Fruit fly (Drosophila melanogaster) whole organism, larva: ENCODE results near the gene Sec24CD.

Experiments used
- noc ChIP-seq: fragments of 200-800 bp; sonication (Bioruptor generic); optimal IDR thresholded peaks from 3 replicates; lab custom pipeline; 2019; ENCODE audit warnings: missing biosample characterization, mild to moderate bottlenecking, missing genetic modification characterization, moderate library complexity

Sec24CD gene

dm6 chr2L:2226259-2227121 lies 10.2 kb downstream of the Sec24CD start, which contains the start of the genes CG15387 and sau:
Gene CG15387 (minus strand): TSS chr2L:2226294.
Gene sau (plus strand): TSS chr2L:2226342.
- peak; percentile 88 for TF ChIP-seq noc (tag; lab: Kevin White, UChicago)

- TF ChIP-seq noc (tag; lab: Kevin White, UChicago), result no peak
Measured at dm6 chr2L:2222377-2222776, 14.3 kb downstream of the Sec24CD start.

- peak; percentile 100 for TF ChIP-seq noc (tag; lab: Kevin White, UChicago)
Measured at dm6 chr2L:2221649-2222150, 14.9 kb downstream of the Sec24CD start.

- peak; percentile 41 for TF ChIP-seq noc (tag; lab: Kevin White, UChicago)
Measured at dm6 chr2L:2220573-2221332, 15.9 kb downstream of the Sec24CD start, which contains the start of gene papi. Gene papi (plus strand): TSS chr2L:2220748.

DNA sequence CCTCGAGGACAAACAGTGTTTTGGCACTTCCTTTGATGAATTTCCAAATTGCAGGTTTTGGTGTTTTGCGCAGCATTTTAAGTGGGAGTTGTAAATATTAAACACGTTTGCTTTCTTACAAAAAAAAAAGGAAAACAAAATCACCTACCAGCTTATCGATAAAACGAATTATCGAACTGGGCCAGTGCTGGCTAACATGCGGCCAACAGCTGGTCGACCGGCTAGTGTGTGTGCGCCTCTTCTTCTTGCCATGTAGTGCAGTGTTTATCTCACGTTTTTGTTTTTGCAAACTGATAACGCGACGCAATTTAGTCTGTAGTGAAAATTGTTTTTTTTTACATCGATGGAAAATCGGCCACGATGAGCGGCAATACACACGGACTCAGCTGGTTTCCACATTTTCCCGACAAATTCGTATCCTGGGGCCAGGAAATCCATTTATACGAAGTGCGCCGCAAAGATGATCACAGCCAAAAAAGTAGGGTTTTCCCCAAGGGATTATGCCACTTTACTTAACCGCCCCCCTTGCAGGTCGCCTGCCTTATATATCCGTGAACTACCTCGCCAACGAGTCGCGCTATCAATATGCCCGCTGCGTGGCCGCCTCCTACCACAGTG lies 19.5 kb downstream of the Sec24CD start, which contains the start of the genes CG15386, CG42371 and mio:
TSS of gene CG15386 (minus strand) at position 180 of the 618 bp plus-strand sequence.
TSS of gene CG42371 (minus strand) at position 180 of the 618 bp plus-strand sequence.
TSS of gene mio (plus strand) at position 224 of the 618 bp plus-strand sequence.
- TF ChIP-seq noc (tag; lab: Kevin White, UChicago), result peak; percentile 19

DNA sequence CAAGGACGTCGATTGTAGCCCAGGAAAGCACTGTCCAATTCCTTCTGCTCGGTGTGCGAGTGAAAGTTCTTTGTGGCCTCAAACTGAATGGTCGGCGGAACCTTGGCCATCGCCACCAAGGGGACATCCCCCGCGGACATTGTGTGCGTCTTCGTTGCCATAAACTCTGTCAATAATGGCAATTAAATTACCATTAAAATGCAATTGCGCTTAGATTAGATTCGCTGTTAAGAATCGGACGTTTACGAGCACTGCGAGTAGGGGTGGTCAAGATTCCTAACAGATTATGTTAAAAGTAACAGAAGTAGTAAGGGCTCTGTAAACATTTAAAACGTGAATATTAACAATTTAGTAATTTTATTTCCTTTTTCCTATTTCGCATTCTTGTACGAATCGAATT lies 20.6 kb downstream of the Sec24CD start, which contains the start of gene daed:
TSS of gene daed (minus strand) at position 247 of the 400 bp plus-strand sequence.
- no peak for TF ChIP-seq noc (tag; lab: Kevin White, UChicago)

DNA sequence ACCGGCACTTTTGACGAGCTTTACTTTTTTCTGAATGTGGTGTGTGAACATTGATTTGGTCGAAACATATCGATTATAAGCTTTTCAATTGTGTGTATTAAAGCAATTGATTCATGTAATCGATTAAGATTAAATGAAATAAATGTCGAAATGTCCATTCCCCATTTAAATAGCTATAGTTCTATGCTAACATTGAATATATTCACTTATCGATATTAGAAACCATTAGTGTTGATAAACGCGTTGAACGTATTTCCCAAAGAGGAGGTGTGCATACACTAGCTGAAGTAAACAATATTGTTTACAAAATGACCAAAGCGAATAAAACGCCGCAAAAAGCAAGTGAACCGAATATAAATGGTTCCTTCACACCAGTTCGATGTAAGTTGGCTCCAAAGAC lies 22.6 kb downstream of the Sec24CD start, which contains the start of the genes Uch and CG34174:
TSS of gene Uch (minus strand) at position 208 of the 400 bp plus-strand sequence.
TSS of gene CG34174 (plus strand) at position 263 of the 400 bp plus-strand sequence.
- TF ChIP-seq noc (tag; lab: Kevin White, UChicago), result peak; percentile 5

- no peak for TF ChIP-seq noc (tag; lab: Kevin White, UChicago)
Measured at dm6 chr2L:2212478-2212877, 24.2 kb downstream of the Sec24CD start, which contains the start of gene CG15385. Gene CG15385 (minus strand): TSS chr2L:2212571.

dm6 chr2L:2209002-2209401 lies 27.6 kb downstream of the Sec24CD start, which contains the start of gene CG33124:
Gene CG33124 (minus strand): TSS chr2L:2209102.
- TF ChIP-seq noc (tag; lab: Kevin White, UChicago), result no peak

- TF ChIP-seq noc (tag; lab: Kevin White, UChicago), result no peak
Measured at dm6 chr2L:2206066-2206465, 30.6 kb downstream of the Sec24CD start, which contains the start of gene CG31668. Gene CG31668 (minus strand): TSS chr2L:2206166.

DNA sequence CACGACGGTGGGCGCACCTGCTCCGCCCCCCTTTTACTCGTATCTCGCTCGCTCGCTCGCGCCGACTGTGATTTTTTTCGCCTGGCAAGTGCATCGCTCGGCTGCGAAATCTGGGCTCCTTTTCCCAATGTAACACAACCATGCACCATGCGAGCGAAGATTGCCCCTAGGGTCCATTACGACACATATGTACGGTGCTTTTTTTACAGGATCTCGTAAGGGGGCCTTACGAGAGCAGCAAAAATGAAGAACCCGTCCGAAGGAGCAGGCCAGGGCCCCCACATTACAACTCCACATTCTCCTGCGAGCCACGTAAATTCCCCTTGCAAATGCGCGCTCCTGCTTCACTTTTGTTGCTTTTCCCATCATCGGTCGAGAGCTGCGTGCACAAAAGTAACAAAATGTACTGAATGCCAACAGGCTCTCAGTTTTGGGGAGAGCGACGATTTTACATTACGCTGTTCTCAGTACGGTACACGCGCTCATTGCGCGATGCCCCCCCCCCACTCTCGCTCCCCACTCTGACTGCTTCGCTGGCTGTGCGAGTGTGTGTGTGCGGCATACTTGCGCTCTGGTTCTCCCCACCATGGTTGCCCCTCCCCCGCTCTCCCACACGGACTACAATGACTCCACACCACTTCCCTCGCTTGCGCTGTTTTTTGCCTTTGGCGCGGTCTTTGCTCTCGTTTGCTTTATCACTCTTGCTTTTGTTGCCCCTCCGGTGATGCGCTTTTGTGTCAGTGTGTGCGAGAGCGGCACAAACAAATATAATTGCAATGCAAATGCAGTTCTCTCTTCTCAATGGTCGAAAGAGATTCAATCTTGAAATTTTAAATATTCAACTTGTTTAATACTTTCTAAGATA lies 33.6 kb downstream of the Sec24CD start:
- TF ChIP-seq noc (tag; lab: Kevin White, UChicago), result no peak

dm6 chr2L:2202018-2202852 lies 34.4 kb downstream of the Sec24CD start:
- no peak for TF ChIP-seq noc (tag; lab: Kevin White, UChicago)

- no peak for TF ChIP-seq noc (tag; lab: Kevin White, UChicago)
Measured at dm6 chr2L:2201107-2201561, 35.5 kb downstream of the Sec24CD start.
